Worm (Caenorhabditis elegans): ENCODE results near the gene srbc-21.

DNA sequence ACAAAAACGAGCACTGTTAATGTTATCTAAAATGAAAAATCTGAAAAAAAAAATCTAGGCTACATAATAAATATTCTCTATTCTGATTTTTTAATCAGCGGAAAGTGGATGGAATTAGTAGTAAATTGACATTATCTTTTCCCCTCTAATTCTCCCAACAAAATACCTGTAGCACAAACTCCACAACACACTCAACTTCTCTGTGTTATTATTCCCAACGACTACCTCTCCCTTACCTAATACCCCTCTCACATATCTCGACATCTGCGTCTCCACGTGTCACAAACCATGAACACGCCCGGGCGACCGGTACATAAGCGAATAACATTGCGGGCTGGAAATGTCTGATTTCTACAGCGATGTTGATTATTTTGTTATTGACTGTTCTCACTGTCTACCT, 27.8 kb downstream of the srbc-21 start, which contains the start of gene cyp-33C2:
- TF ChIP-seq dmd-4 (tag; optimal IDR thresholded peaks at IDR 0.05; ENCODE audit: borderline replicate concordance) (no peak), pax-1 (tag; optimal IDR thresholded peaks at IDR 0.05) (no peak), pha-4 (tag; optimal IDR thresholded peaks at IDR 0.05) (no peak), ahr-1 (tag; optimal IDR thresholded peaks at IDR 0.05) (no peak), tbx-7 (tag; optimal IDR thresholded peaks at IDR 0.05) (no peak), nhr-11 (tag; optimal IDR thresholded peaks at IDR 0.05) (no peak), odd-2 (tag; optimal IDR thresholded peaks at IDR 0.05) (no peak), elt-2 (tag; optimal IDR thresholded peaks at IDR 0.05) (no peak), ceh-31 (tag; optimal IDR thresholded peaks at IDR 0.05) (no peak), unc-86 (tag; optimal IDR thresholded peaks at IDR 0.05) (no peak), unc-42 (tag; optimal IDR thresholded peaks at IDR 0.05) (no peak), pqm-1 (tag; optimal IDR thresholded peaks at IDR 0.05) (no peak)
